Worm (Caenorhabditis elegans) whole organism, L1 larva: Measurements from ENCODE around the gene K10G6.5.

Experiments
- C04F5.9 ChIP-seq: sonication (generic microtip); optimal IDR thresholded peaks from 2 replicates; lab custom pipeline; 2016; ENCODE audit warnings: missing genetic modification characterization, missing compliant biosample characterization
- C34B4.2 ChIP-seq: sonication (generic microtip); optimal IDR thresholded peaks from 2 replicates; lab custom pipeline; 2017; ENCODE audit warnings: mild to moderate bottlenecking, missing genetic modification characterization, missing compliant biosample characterization
- F16B12.6 ChIP-seq: fragments of 150-350 bp; optimal IDR thresholded peaks from 2 replicates; lab custom pipeline; 2014; ENCODE audit warnings: missing biosample characterization, missing genetic modification characterization
- Y116A8C.19 ChIP-seq: sonication (generic microtip); optimal IDR thresholded peaks from 2 replicates; lab custom pipeline; 2016; ENCODE audit warnings: missing compliant biosample characterization, missing genetic modification characterization, borderline replicate concordance
- ama-1 ChIP-seq: fragments of 150-350 bp; optimal IDR thresholded peaks from 2 replicates; lab custom pipeline; 2014
- blmp-1 ChIP-seq: fragments of 150-350 bp; optimal IDR thresholded peaks from 2 replicates; lab custom pipeline; 2014; ENCODE audit warnings: missing biosample characterization, missing genetic modification characterization
- ceh-63 ChIP-seq: fragments of 200-800 bp; sonication (Bioruptor generic); optimal IDR thresholded peaks from 2 replicates; lab custom pipeline; 2018; ENCODE audit warnings: mild to moderate bottlenecking, missing genetic modification characterization, missing compliant biosample characterization
- ceh-88 ChIP-seq: fragments of 200-800 bp; sonication (Bioruptor generic); IDR thresholded peaks from 2 replicates; pipeline ENCODE4 v1.3.6; 2022; ENCODE audit warnings: missing genetic modification characterization, missing compliant biosample characterization
- ces-1 ChIP-seq: fragments of 150-350 bp; optimal IDR thresholded peaks from 2 replicates; lab custom pipeline; 2014; ENCODE audit warnings: missing biosample characterization, missing genetic modification reagents, missing genetic modification characterization
- efl-1 ChIP-seq, 4 experiments: fragments of 150-350 bp; optimal IDR thresholded peaks in 3 of 4; peaks in 1 of 4; 1 replicate in 1 of 4; 2 replicates in 3 of 4; lab custom pipeline; 2014; ENCODE audit warnings: missing biosample characterization in 2 of 4, missing genetic modification characterization in 2 of 4, missing genetic modification reagents in 2 of 4
- egl-27 ChIP-seq, 2 experiments: fragments of 150-350 bp in 1 of 2; sonication (generic microtip); optimal IDR thresholded peaks; 3 replicates each; lab custom pipeline; 2017 to 2018; ENCODE audit warnings: missing biosample characterization in 2 of 2, missing genetic modification characterization in 2 of 2, missing genetic modification reagents in 2 of 2
- elt-2 ChIP-seq: sonication (generic microtip); optimal IDR thresholded peaks from 2 replicates; lab custom pipeline; 2016; ENCODE audit warnings: missing genetic modification characterization, mild to moderate bottlenecking, inconsistent platforms, missing compliant biosample characterization, missing genetic modification reagents
- elt-3 ChIP-seq, 6 experiments: fragments of 150-350 bp in 1 of 6; sonication (generic microtip); optimal IDR thresholded peaks; 2 replicates each; lab custom pipeline; 2017 to 2018; ENCODE audit warnings: missing biosample characterization in 6 of 6, missing genetic modification characterization in 6 of 6, inconsistent platforms in 1 of 6
- ets-5 ChIP-seq: fragments of 200-800 bp; sonication (Bioruptor generic); IDR thresholded peaks from 2 replicates; pipeline ENCODE4 v1.3.6; 2022; ENCODE audit warnings: missing genetic modification characterization, missing compliant biosample characterization
- fkh-10 ChIP-seq: sonication (generic microtip); optimal IDR thresholded peaks from 2 replicates; lab custom pipeline; 2017; ENCODE audit warnings: missing biosample characterization, missing genetic modification reagents, missing genetic modification characterization
- fkh-4 ChIP-seq: sonication (generic microtip); optimal IDR thresholded peaks from 2 replicates; lab custom pipeline; 2016; ENCODE audit warnings: missing compliant biosample characterization, missing genetic modification characterization, borderline replicate concordance
- fos-1 ChIP-seq: fragments of 150-350 bp; optimal IDR thresholded peaks from 2 replicates; lab custom pipeline; 2014; ENCODE audit warnings: missing biosample characterization, missing genetic modification characterization
- grh-1 ChIP-seq: fragments of 200-800 bp; sonication (Bioruptor generic); IDR thresholded peaks from 2 replicates; pipeline ENCODE4 v1.3.6; 2022; ENCODE audit warnings: missing genetic modification reagents, missing genetic modification characterization, missing compliant biosample characterization
- hlh-17 ChIP-seq: fragments of 200-800 bp; sonication (Bioruptor generic); optimal IDR thresholded peaks from 2 replicates; lab custom pipeline; 2018; ENCODE audit warnings: missing genetic modification characterization, mild to moderate bottlenecking, missing compliant biosample characterization, moderate library complexity, borderline replicate concordance
- hlh-4 ChIP-seq: sonication (generic microtip); optimal IDR thresholded peaks from 2 replicates; lab custom pipeline; 2016; ENCODE audit warnings: mild to moderate bottlenecking, missing genetic modification characterization, missing compliant biosample characterization
- irx-1 ChIP-seq: sonication (generic microtip); optimal IDR thresholded peaks from 2 replicates; lab custom pipeline; 2016; ENCODE audit warnings: missing genetic modification characterization, missing compliant biosample characterization
- lin-14 ChIP-seq: fragments of 200-800 bp; sonication (Bioruptor generic); optimal IDR thresholded peaks from 2 replicates; lab custom pipeline; 2018; ENCODE audit warnings: mild to moderate bottlenecking, missing genetic modification characterization, moderate library complexity, missing compliant biosample characterization
- lin-39 ChIP-seq: fragments of 150-350 bp; optimal IDR thresholded peaks from 2 replicates; lab custom pipeline; 2014; ENCODE audit warnings: missing biosample characterization, missing genetic modification reagents, missing genetic modification characterization
- mab-9 ChIP-seq: fragments of 200-800 bp; sonication (Bioruptor generic); IDR thresholded peaks from 2 replicates; pipeline ENCODE4 v1.3.6; 2022; ENCODE audit warnings: missing genetic modification reagents, missing genetic modification characterization, missing compliant biosample characterization
- mdl-1 ChIP-seq, 2 experiments: fragments of 150-350 bp; optimal IDR thresholded peaks; 2 replicates each; lab custom pipeline; 2014 to 2017; ENCODE audit warnings: missing biosample characterization in 2 of 2, missing genetic modification characterization in 2 of 2, inconsistent platforms in 1 of 2
- nhr-11 ChIP-seq: fragments of 150-350 bp; optimal IDR thresholded peaks from 2 replicates; lab custom pipeline; 2014; ENCODE audit warnings: missing biosample characterization, missing genetic modification characterization
- nhr-20 ChIP-seq: sonication (generic microtip); optimal IDR thresholded peaks from 2 replicates; lab custom pipeline; 2016; ENCODE audit warnings: mild to moderate bottlenecking, missing genetic modification characterization, missing compliant biosample characterization
- nhr-237 ChIP-seq: fragments of 150-350 bp; optimal IDR thresholded peaks from 2 replicates; lab custom pipeline; 2014; ENCODE audit warnings: missing biosample characterization, missing genetic modification characterization
- nhr-84 ChIP-seq: sonication (generic microtip); optimal IDR thresholded peaks from 2 replicates; lab custom pipeline; 2017; ENCODE audit warnings: missing biosample characterization, missing genetic modification characterization
- nhr-85 ChIP-seq: sonication (generic microtip); peaks from one replicate; lab custom pipeline; 2016; ENCODE audit warnings: missing genetic modification characterization, inconsistent platforms, missing compliant biosample characterization
- pag-3 ChIP-seq: sonication (generic microtip); optimal IDR thresholded peaks from 2 replicates; lab custom pipeline; 2017; ENCODE audit warnings: missing genetic modification characterization, mild to moderate bottlenecking, missing compliant biosample characterization, antibody characterized with exemption, borderline replicate concordance; ENCODE audit not compliant: insufficient read depth
- snu-23 ChIP-seq: sonication (generic microtip); optimal IDR thresholded peaks from 2 replicates; lab custom pipeline; 2016; ENCODE audit warnings: missing genetic modification characterization, missing compliant biosample characterization
- swsn-7 ChIP-seq: sonication (generic microtip); optimal IDR thresholded peaks from 2 replicates; lab custom pipeline; 2016; ENCODE audit warnings: missing genetic modification characterization, missing compliant biosample characterization
- tbx-2 ChIP-seq: sonication (generic microtip); optimal IDR thresholded peaks from 2 replicates; lab custom pipeline; 2016; ENCODE audit warnings: missing genetic modification characterization, missing compliant biosample characterization
- vab-15 ChIP-seq: sonication (generic microtip); optimal IDR thresholded peaks from 2 replicates; lab custom pipeline; 2017; ENCODE audit warnings: missing genotype, mild to moderate bottlenecking, missing genetic modification characterization, missing compliant biosample characterization
- xbp-1 ChIP-seq: sonication (generic microtip); optimal IDR thresholded peaks from 2 replicates; lab custom pipeline; 2016; ENCODE audit warnings: missing genetic modification characterization, missing compliant biosample characterization
- zag-1 ChIP-seq: fragments of 150-350 bp; optimal IDR thresholded peaks from 2 replicates; lab custom pipeline; 2014; ENCODE audit warnings: missing biosample characterization, missing genetic modification characterization
- zip-4 ChIP-seq: fragments of 200-800 bp; sonication (Bioruptor generic); optimal IDR thresholded peaks from 2 replicates; lab custom pipeline; 2018; ENCODE audit warnings: mild to moderate bottlenecking, missing genetic modification characterization, moderate library complexity, missing compliant biosample characterization
- ztf-4 ChIP-seq: fragments of 150-350 bp; optimal IDR thresholded peaks from 2 replicates; lab custom pipeline; 2014; ENCODE audit warnings: missing biosample characterization, missing genetic modification characterization

The K10G6.5 gene

ce11 chrII:3992660-3993245, 5.7 kb downstream of the K10G6.5 start, which contains the start of gene Y14H12A.1:
Gene Y14H12A.1 (plus strand): TSS chrII:3993195.
- TF ChIP-seq fkh-4 (tag; lab: Kevin White, UChicago) (no peak), elt-2 (tag; lab: Kevin White, UChicago) (peak; percentile 69), nhr-20 (tag; lab: Kevin White, UChicago) (no peak)

- TF ChIP-seq elt-2 (tag; lab: Kevin White, UChicago) (peak; percentile 52), nhr-85 (tag; lab: Kevin White, UChicago) (no peak), swsn-7 (no peak), ets-5 (GFP tag; lab: Robert Waterston, UW) (no peak)
Measured at ce11 chrII:3996005-3996404, 9.0 kb downstream of the K10G6.5 start, which contains the start of gene clc-22. Gene clc-22 (minus strand): TSS chrII:3996075.

DNA sequence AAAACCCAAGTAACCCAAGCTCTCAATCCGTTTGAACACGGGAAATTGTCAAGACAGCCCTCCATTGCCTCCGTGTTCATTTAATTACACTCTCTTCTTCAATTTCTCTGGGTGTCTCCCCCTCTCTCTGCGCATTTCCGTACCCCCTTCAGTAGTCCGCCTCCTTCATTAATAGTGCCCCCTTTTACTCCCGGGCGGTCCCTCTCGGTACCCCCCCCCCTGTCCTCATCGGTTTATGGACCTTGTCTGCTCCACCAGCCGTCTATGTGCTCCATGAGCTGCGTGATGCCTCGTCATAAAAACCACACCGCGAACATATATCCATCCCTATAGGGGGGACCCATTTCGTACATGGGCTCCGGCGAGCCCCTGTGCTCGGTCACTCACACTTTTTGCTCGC, 12.5 kb downstream of the K10G6.5 start:
- no peak for TF ChIP-seq ceh-88
- TF ChIP-seq lin-14 (GFP tag; lab: Kevin White, UChicago) = peak; percentile 9

ce11 chrII:4000430-4000829, 13.4 kb downstream of the K10G6.5 start:
- TF ChIP-seq mdl-1 (tag; optimal IDR thresholded peaks at IDR 0.05; lab: Kevin White, UChicago) (no peak), F16B12.6 (no peak), ztf-4 (no peak), nhr-237 (tag; lab: Kevin White, UChicago) (no peak), ama-1 (lab: Kevin White, UChicago) (no peak), xbp-1 (tag; lab: Kevin White, UChicago) (no peak), blmp-1 (tag; lab: Kevin White, UChicago) (peak; percentile 79), vab-15 (tag; lab: Kevin White, UChicago) (no peak), mab-9 (GFP tag; lab: Robert Waterston, UW) (no peak), snu-23 (no peak), elt-3 (tag; optimal IDR thresholded peaks at IDR 0.05; lab: Kevin White, UChicago) (peak in 1 of 6 experiments; percentile 59), hlh-4 (tag; lab: Kevin White, UChicago) (no peak), fos-1 (no peak), zag-1 (no peak), pag-3 (tag; lab: Kevin White, UChicago) (no peak), tbx-2 (tag; lab: Kevin White, UChicago) (no peak), grh-1 (0 out of 2 replicates have a peak, but pooled peaks have one; percentile 28), fkh-4 (tag; lab: Kevin White, UChicago) (no peak), nhr-85 (tag; lab: Kevin White, UChicago) (peak; percentile 61)
- TF ChIP-seq, all 84 proteins: peak for 4

- TF ChIP-seq ama-1 (lab: Kevin White, UChicago) (no peak), lin-14 (GFP tag; lab: Kevin White, UChicago) (peak; percentile 29), efl-1 (optimal IDR thresholded peaks at IDR 0.05; lab: Kevin White, UChicago) (no peak), efl-1 (GFP tag; optimal IDR thresholded peaks at IDR 0.05 in 1 of 2; lab: Kevin White, UChicago) (peak in 1 of 2 experiments; percentile 76), Y116A8C.19 (no peak)
Measured at ce11 chrII:4002134-4002533, 15.1 kb downstream of the K10G6.5 start.

DNA sequence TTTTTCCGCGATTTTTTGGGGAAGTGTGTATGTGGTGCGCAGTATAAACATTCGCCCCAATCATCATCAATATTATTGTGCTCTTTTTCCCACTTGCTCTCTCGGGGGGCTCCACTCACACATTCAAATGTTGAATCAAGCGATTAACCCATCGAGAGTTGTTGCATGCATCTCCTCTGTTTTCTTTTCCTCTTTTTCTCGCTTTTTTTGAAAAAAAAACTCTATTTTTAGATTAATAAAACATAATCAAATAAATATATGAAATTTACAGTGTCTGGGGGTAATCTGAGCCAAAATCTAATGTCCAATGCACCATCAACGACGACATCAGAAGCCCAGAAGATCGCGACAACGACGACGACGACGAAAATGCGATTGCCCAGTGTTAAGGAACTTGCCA, 17.6 kb downstream of the K10G6.5 start, which contains the start of gene ephx-1:
TSS of gene ephx-1 (plus strand) at position 301 of the 400 bp plus-strand sequence.
- TF ChIP-seq ceh-63 (GFP tag; lab: Kevin White, UChicago) (no peak), lin-39 (tag; lab: Kevin White, UChicago) (no peak), zip-4 (GFP tag; lab: Kevin White, UChicago) (no peak), nhr-84 (tag; lab: Kevin White, UChicago) (no peak), irx-1 (tag; lab: Kevin White, UChicago) (no peak), fkh-10 (GFP tag; lab: Kevin White, UChicago) (no peak), egl-27 (tag; optimal IDR thresholded peaks at IDR 0.05; lab: Kevin White, UChicago) (no peak), nhr-11 (tag; lab: Kevin White, UChicago) (no peak), ces-1 (GFP tag; lab: Kevin White, UChicago) (no peak), xbp-1 (tag; lab: Kevin White, UChicago) (no peak), lin-14 (GFP tag; lab: Kevin White, UChicago) (no peak), C04F5.9 (tag; lab: Kevin White, UChicago) (no peak), blmp-1 (tag; lab: Kevin White, UChicago) (no peak), grh-1 (no peak), hlh-17 (GFP tag; lab: Kevin White, UChicago) (no peak), C34B4.2 (tag; lab: Kevin White, UChicago) (no peak)
